Fruit fly (Drosophila melanogaster) whole organism, embryonic: ENCODE measurements around the gene fwd.

ENCODE experiments used
- Abd-B ChIP-seq: fragments of 200-800 bp; sonication (Bioruptor generic); optimal IDR thresholded peaks from 2 replicates; lab custom pipeline; 2018; ENCODE audit warnings: missing biosample characterization, mild to moderate bottlenecking, missing genetic modification characterization, moderate library complexity
- Adf1 ChIP-seq: fragments of 200-800 bp; sonication (Bioruptor generic); IDR thresholded peaks from 2 replicates; pipeline ENCODE4 v1.3.6; 2022; ENCODE audit warnings: missing biosample characterization, missing genetic modification characterization
- Atf6 ChIP-seq: fragments of 200-800 bp; sonication (Bioruptor generic); IDR thresholded peaks from 2 replicates; pipeline ENCODE4 v1.3.6; 2022; ENCODE audit warnings: missing biosample characterization, missing genetic modification characterization
- Bgb ChIP-seq: fragments of 200-800 bp; sonication (Bioruptor generic); IDR thresholded peaks from 2 replicates; pipeline ENCODE4 v1.3.6; 2022; ENCODE audit warnings: missing biosample characterization, missing genetic modification characterization; ENCODE audit not compliant: partially characterized antibody
- CG12155 ChIP-seq: fragments of 200-800 bp; sonication (Bioruptor generic); optimal IDR thresholded peaks from 3 replicates; lab custom pipeline; 2016; ENCODE audit warnings: missing biosample characterization, missing genetic modification characterization
- CG1832 ChIP-seq: fragments of 200-800 bp; sonication (Bioruptor generic); optimal IDR thresholded peaks from 2 replicates; lab custom pipeline; 2017; ENCODE audit warnings: missing biosample characterization, mild to moderate bottlenecking, missing genetic modification characterization, inconsistent platforms
- CG2712 ChIP-seq: fragments of 200-800 bp; optimal IDR thresholded peaks from 3 replicates; lab custom pipeline; 2019; ENCODE audit warnings: missing biosample characterization, mild to moderate bottlenecking, missing genetic modification characterization, moderate library complexity
- CG2889 ChIP-seq: fragments of 200-800 bp; sonication (Bioruptor generic); IDR thresholded peaks from 3 replicates; pipeline ENCODE4 v1.3.6; 2022; ENCODE audit warnings: missing biosample characterization, missing genetic modification characterization
- CG3065 ChIP-seq: fragments of 200-800 bp; sonication (Bioruptor generic); optimal IDR thresholded peaks from 2 replicates; lab custom pipeline; 2016; ENCODE audit warnings: missing biosample characterization, missing genetic modification characterization
- CG31388 ChIP-seq: fragments of 200-800 bp; sonication (Bioruptor generic); optimal IDR thresholded peaks from 2 replicates; lab custom pipeline; 2016; ENCODE audit warnings: missing biosample characterization, missing genetic modification characterization
- CG32772 ChIP-seq: fragments of 200-800 bp; sonication (Bioruptor generic); IDR thresholded peaks from 2 replicates; pipeline ENCODE4 v1.3.6; 2022; ENCODE audit warnings: missing biosample characterization, missing genetic modification characterization
- CG3726 ChIP-seq: fragments of 200-800 bp; sonication (Bioruptor generic); IDR thresholded peaks from 3 replicates; pipeline ENCODE4, ENCODE4 v1.3.6; 2022; ENCODE audit warnings: missing biosample characterization, missing genetic modification characterization
- CG3838 ChIP-seq: fragments of 200-800 bp; sonication (Bioruptor generic); optimal IDR thresholded peaks from 3 replicates; lab custom pipeline; 2016; ENCODE audit warnings: missing biosample characterization, missing genetic modification characterization
- CG4424 ChIP-seq: fragments of 200-800 bp; sonication (Bioruptor generic); optimal IDR thresholded peaks from 3 replicates; lab custom pipeline; 2016; ENCODE audit warnings: missing biosample characterization, missing genetic modification characterization
- CG4707 ChIP-seq: fragments of 200-800 bp; sonication (Bioruptor generic); optimal IDR thresholded peaks from 2 replicates; lab custom pipeline; 2018; ENCODE audit warnings: missing biosample characterization, mild to moderate bottlenecking, missing genetic modification characterization, moderate library complexity
- CG5953 ChIP-seq: fragments of 200-800 bp; sonication (Bioruptor generic); IDR thresholded peaks from 2 replicates; pipeline ENCODE4 v1.3.6; 2022; ENCODE audit warnings: missing biosample characterization, missing genetic modification characterization
- CG6765 ChIP-seq: fragments of 200-800 bp; sonication (Bioruptor generic); optimal IDR thresholded peaks from 3 replicates; lab custom pipeline; 2017; ENCODE audit warnings: missing biosample characterization, mild to moderate bottlenecking, missing genetic modification characterization
- CG7556 ChIP-seq: fragments of 200-800 bp; sonication (Bioruptor generic); optimal IDR thresholded peaks from 2 replicates; lab custom pipeline; 2017; ENCODE audit warnings: missing biosample characterization, mild to moderate bottlenecking, missing genetic modification characterization
- CG9215 ChIP-seq: fragments of 200-800 bp; sonication (Bioruptor generic); IDR thresholded peaks from 2 replicates; pipeline ENCODE4 v1.3.6; 2022; ENCODE audit warnings: missing biosample characterization, missing genetic modification characterization
- CkIIα-i1 ChIP-seq: fragments of 200-800 bp; sonication (Bioruptor generic); IDR thresholded peaks from 2 replicates; pipeline ENCODE4 v1.3.6; 2022; ENCODE audit warnings: missing biosample characterization, missing genetic modification characterization
- D19B ChIP-seq: fragments of 200-800 bp; sonication (Bioruptor generic); optimal IDR thresholded peaks from 2 replicates; lab custom pipeline; 2017; ENCODE audit warnings: missing biosample characterization, mild to moderate bottlenecking, missing genetic modification characterization
- Ets65A ChIP-seq: fragments of 200-800 bp; sonication (Bioruptor generic); peaks from one replicate; lab custom pipeline; 2016; ENCODE audit warnings: missing biosample characterization, missing genetic modification characterization
- Fer1 ChIP-seq: fragments of 200-800 bp; sonication (Bioruptor generic); optimal IDR thresholded peaks from 2 replicates; lab custom pipeline; 2017; ENCODE audit warnings: missing biosample characterization, mild to moderate bottlenecking, missing genetic modification characterization
- Hand ChIP-seq: fragments of 200-800 bp; sonication (Bioruptor generic); optimal IDR thresholded peaks from 2 replicates; lab custom pipeline; 2017; ENCODE audit warnings: mild to moderate bottlenecking, missing biosample characterization, missing genetic modification reagents, missing genetic modification characterization
- HmgD ChIP-seq: fragments of 200-800 bp; sonication (Bioruptor generic); optimal IDR thresholded peaks from 3 replicates; lab custom pipeline; 2016; ENCODE audit warnings: missing biosample characterization, missing genetic modification characterization
- Hr39 ChIP-seq: fragments of >200 bp; optimal IDR thresholded peaks from 2 replicates; lab custom pipeline; 2017
- Lpt ChIP-seq: fragments of >200 bp; optimal IDR thresholded peaks from 2 replicates; lab custom pipeline; 2018; ENCODE audit warnings: missing biosample characterization, missing genetic modification characterization
- Rx ChIP-seq: fragments of 200-800 bp; sonication (Bioruptor generic); IDR thresholded peaks from 2 replicates; pipeline ENCODE4 v1.3.6; 2022; ENCODE audit warnings: missing biosample characterization, missing genetic modification characterization
- ab ChIP-seq: fragments of 200-800 bp; sonication (Bioruptor generic); optimal IDR thresholded peaks from 2 replicates; lab custom pipeline; 2016; ENCODE audit warnings: missing biosample characterization, missing genetic modification characterization
- crp ChIP-seq, 2 experiments: fragments of 200-800 bp; sonication (Bioruptor generic); optimal IDR thresholded peaks; 2 replicates in 1 of 2; 3 replicates in 1 of 2; lab custom pipeline; 2017; ENCODE audit warnings: missing biosample characterization in 2 of 2, missing genetic modification characterization in 2 of 2, mild to moderate bottlenecking in 1 of 2, moderate library complexity in 1 of 2
- dmrt11E ChIP-seq: fragments of 200-800 bp; sonication (Bioruptor generic); optimal IDR thresholded peaks from 3 replicates; lab custom pipeline; 2018; ENCODE audit warnings: missing biosample characterization, mild to moderate bottlenecking, missing genetic modification characterization, moderate library complexity
- ewg ChIP-seq: fragments of 200-800 bp; sonication (Bioruptor generic); optimal IDR thresholded peaks from 3 replicates; lab custom pipeline; 2017; ENCODE audit warnings: mild to moderate bottlenecking, missing biosample characterization, missing genetic modification reagents, missing genetic modification characterization
- gcm2 ChIP-seq: fragments of 200-800 bp; sonication (Bioruptor generic); optimal IDR thresholded peaks from 2 replicates; lab custom pipeline; 2016; ENCODE audit warnings: missing biosample characterization, missing genetic modification characterization
- gsb ChIP-seq: fragments of 200-800 bp; sonication (Bioruptor generic); IDR thresholded peaks from 2 replicates; pipeline ENCODE4 v1.3.6; 2022; ENCODE audit warnings: missing biosample characterization, missing genetic modification characterization
- hb ChIP-seq: fragments of 200-800 bp; sonication (Bioruptor generic); IDR thresholded peaks from 3 replicates; pipeline ENCODE4 v1.3.6; 2022; ENCODE audit warnings: missing biosample characterization, missing genetic modification characterization; ENCODE audit not compliant: partially characterized antibody
- insv ChIP-seq, 2 experiments: fragments of 200-800 bp; sonication (Bioruptor generic); optimal IDR thresholded peaks; 3 replicates each; lab custom pipeline; 2016 to 2018; ENCODE audit warnings: missing biosample characterization in 2 of 2, missing genetic modification characterization in 2 of 2
- kay ChIP-seq: fragments of 200-800 bp; sonication (Bioruptor generic); optimal IDR thresholded peaks from 2 replicates; lab custom pipeline; 2016; ENCODE audit warnings: missing biosample characterization, missing genetic modification characterization
- nmo ChIP-seq: fragments of 200-800 bp; sonication (Bioruptor generic); optimal IDR thresholded peaks from 2 replicates; lab custom pipeline; 2018; ENCODE audit warnings: missing biosample characterization, mild to moderate bottlenecking, missing genetic modification characterization, moderate library complexity
- org-1 ChIP-seq: fragments of 200-800 bp; sonication (Bioruptor generic); optimal IDR thresholded peaks from 2 replicates; lab custom pipeline; 2017; ENCODE audit warnings: missing biosample characterization, missing genetic modification characterization
- pnt ChIP-seq: fragments of 200-800 bp; sonication (Bioruptor generic); optimal IDR thresholded peaks from 3 replicates; lab custom pipeline; 2016; ENCODE audit warnings: missing biosample characterization, missing genetic modification characterization
- pzg ChIP-seq: fragments of 200-800 bp; sonication (Bioruptor generic); optimal IDR thresholded peaks from 3 replicates; lab custom pipeline; 2018; ENCODE audit warnings: missing biosample characterization, mild to moderate bottlenecking, missing genetic modification characterization, moderate library complexity
- row ChIP-seq: fragments of 200-800 bp; sonication (Bioruptor generic); IDR thresholded peaks from 3 replicates; pipeline ENCODE4 v1.3.6; 2022; ENCODE audit warnings: missing biosample characterization, missing genetic modification characterization
- sc ChIP-seq, 3 experiments: fragments of >200 bp in 2 of 3; fragments of 200-800 bp in 1 of 3; sonication (Bioruptor generic) in 1 of 3; optimal IDR thresholded peaks; 2 replicates in 2 of 3; 3 replicates in 1 of 3; lab custom pipeline; 2017; ENCODE audit warnings: mild to moderate bottlenecking in 1 of 3, missing biosample characterization in 1 of 3, missing genetic modification characterization in 1 of 3, missing genetic modification reagents in 1 of 3
- scrt ChIP-seq: fragments of 200-800 bp; sonication (Bioruptor generic); optimal IDR thresholded peaks from 2 replicates; lab custom pipeline; 2018; ENCODE audit warnings: missing biosample characterization, mild to moderate bottlenecking, missing genetic modification characterization, moderate library complexity
- sens ChIP-seq: fragments of 200-800 bp; sonication (Bioruptor generic); peaks from one replicate; lab custom pipeline; 2016; ENCODE audit warnings: missing biosample characterization, missing genetic modification characterization
- shn ChIP-seq: fragments of 200-800 bp; sonication (Bioruptor generic); optimal IDR thresholded peaks from 3 replicates; lab custom pipeline; 2016; ENCODE audit warnings: missing biosample characterization, missing genetic modification characterization
- sr ChIP-seq: fragments of 200-800 bp; sonication (Bioruptor generic); IDR thresholded peaks from 3 replicates; pipeline ENCODE4 v1.3.6; 2022; ENCODE audit warnings: missing biosample characterization, missing genetic modification characterization
- tll ChIP-seq, 2 experiments: fragments of 200-800 bp in 1 of 2; fragments of >200 bp in 1 of 2; sonication (Bioruptor generic) in 1 of 2; optimal IDR thresholded peaks; 2 replicates each; lab custom pipeline; 2017 to 2019; ENCODE audit warnings: missing biosample characterization in 2 of 2, missing genetic modification characterization in 2 of 2, mild to moderate bottlenecking in 1 of 2, moderate library complexity in 1 of 2
- wek ChIP-seq: fragments of 200-800 bp; sonication (Bioruptor generic); optimal IDR thresholded peaks from 3 replicates; lab custom pipeline; 2018; ENCODE audit warnings: missing biosample characterization, mild to moderate bottlenecking, missing genetic modification characterization, moderate library complexity

Gene fwd

dm6 chr3L:257618-258475, 61.8 kb downstream of the fwd start, which contains the start of the genes DIP2 and wac (continued):
- TF ChIP-seq gcm2 (GFP tag; lab: Kevin White, UChicago) (peak; percentile 62), Fer1 (GFP tag; lab: Kevin White, UChicago) (peak; percentile 53), tll (GFP tag; optimal IDR thresholded peaks at IDR 0.05; lab: Kevin White, UChicago) (no peak), sc (optimal IDR thresholded peaks at IDR 0.05; lab: Kevin White, UChicago) (no peak), sc (GFP tag; optimal IDR thresholded peaks at IDR 0.05; lab: Kevin White, UChicago) (peak; percentile 37), D19B (GFP tag; lab: Kevin White, UChicago) (no peak), CkIIα-i1 (no peak), Hr39 (no peak), row (GFP tag; lab: Robert Waterston, UW) (peak; percentile 68), wek (no peak), insv (GFP tag; optimal IDR thresholded peaks at IDR 0.05; lab: Kevin White, UChicago) (peak in 1 of 2 experiments; percentile 49), CG1832 (GFP tag; lab: Kevin White, UChicago) (no peak), HmgD (GFP tag; lab: Kevin White, UChicago) (peak; percentile 78), Lpt (no peak), CG12155 (GFP tag; lab: Kevin White, UChicago) (peak; percentile 82), hb (GFP tag; lab: Robert Waterston, UW) (peak; percentile 76; the same call in 2 of the 3 replicates), CG7556 (peak; percentile 55), Bgb (peak; percentile 91), nmo (GFP tag; lab: Kevin White, UChicago) (peak; percentile 75), gsb (GFP tag; lab: Robert Waterston, UW) (no peak), CG32772 (peak; percentile 71), crp (GFP tag; optimal IDR thresholded peaks at IDR 0.05; lab: Kevin White, UChicago) (peak in 1 of 2 experiments; percentile 24), CG31388 (GFP tag; lab: Kevin White, UChicago) (no peak), CG3065 (GFP tag; lab: Kevin White, UChicago) (peak; percentile 64), CG5953 (GFP tag; lab: Robert Waterston, UW) (peak; percentile 49), pzg (GFP tag; lab: Kevin White, UChicago) (peak; percentile 93), CG4424 (GFP tag; lab: Kevin White, UChicago) (peak; percentile 69), org-1 (GFP tag; lab: Kevin White, UChicago) (no peak), CG6765 (GFP tag; lab: Kevin White, UChicago) (peak; percentile 42), CG3726 (GFP tag; lab: Robert Waterston, UW) (no peak), Rx (GFP tag; lab: Robert Waterston, UW) (peak; percentile 34), ewg (GFP tag; lab: Kevin White, UChicago) (peak; percentile 88), Ets65A (GFP tag; lab: Kevin White, UChicago) (peak; percentile 97), CG2712 (peak; percentile 74), Atf6 (GFP tag; lab: Robert Waterston, UW) (no peak), pnt (peak; percentile 75), kay (peak; percentile 49), shn (GFP tag; lab: Kevin White, UChicago) (peak; percentile 90), Adf1 (GFP tag; lab: Robert Waterston, UW) (peak; percentile 36), Abd-B (GFP tag; lab: Kevin White, UChicago) (no peak), Hand (GFP tag; lab: Kevin White, UChicago) (no peak), CG3838 (GFP tag; lab: Kevin White, UChicago) (peak; percentile 54), ab (GFP tag; lab: Kevin White, UChicago) (peak; percentile 86), dmrt11E (tag; lab: Kevin White, UChicago) (peak; percentile 23), CG2889 (GFP tag; lab: Robert Waterston, UW) (peak; percentile 60; the same call in 2 of the 3 replicates), scrt (GFP tag; lab: Kevin White, UChicago) (no peak), CG4707 (GFP tag; lab: Kevin White, UChicago) (peak; percentile 8), sens (GFP tag; lab: Kevin White, UChicago) (peak; percentile 95), CG9215 (GFP tag; lab: Robert Waterston, UW) (no peak), sr (GFP tag; lab: Robert Waterston, UW) (0 out of 3 replicates have a peak, but pooled peaks have one; percentile 5)
